Worm (Caenorhabditis elegans): ENCODE measurements around the gene F16B4.5.

DNA sequence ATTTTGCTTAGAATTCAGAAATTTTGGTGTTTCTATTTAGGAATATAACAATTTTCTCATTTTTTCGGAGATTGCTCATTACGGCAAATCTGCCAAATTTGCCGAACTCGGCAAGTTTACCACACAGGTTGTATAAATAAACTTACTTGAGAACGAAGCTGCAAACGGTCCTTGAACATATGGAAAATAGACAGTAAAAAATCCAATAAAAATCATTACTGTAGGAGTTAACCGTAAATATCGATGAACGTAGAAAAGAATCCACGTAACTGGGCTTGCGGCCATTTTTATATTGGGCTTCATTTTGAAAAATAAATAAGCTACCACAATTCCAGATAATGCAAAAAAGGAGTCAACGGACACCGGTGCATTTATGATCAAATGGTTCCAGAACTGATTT lies 48.0 kb upstream of the F16B4.5 start:
- no peak for TF ChIP-seq lin-38 (GFP tag; IDR thresholded peaks at IDR 0.05)
- no peak for TF ChIP-seq unc-39 (tag; optimal IDR thresholded peaks at IDR 0.05)
- no peak for TF ChIP-seq aly-2 (tag; optimal IDR thresholded peaks at IDR 0.05)
- no peak for TF ChIP-seq F37D6.2 (tag; optimal IDR thresholded peaks at IDR 0.05)
- no peak for TF ChIP-seq zfp-2 (tag; optimal IDR thresholded peaks at IDR 0.05)
- TF ChIP-seq daf-19 (GFP tag; conservative IDR thresholded peaks at IDR 0.05): no peak
